Fruit fly (Drosophila melanogaster) whole organism, embryonic: ENCODE data around the gene Pgant2.
A peak's percentile ranks its signal among the peaks of the same experiment; 100 is the strongest.

ENCODE experiments used
- Antp ChIP-seq: fragments of 200-800 bp; sonication (Bioruptor generic); optimal IDR thresholded peaks from 3 replicates; lab custom pipeline; 2016; ENCODE audit warnings: missing biosample characterization, missing genetic modification characterization
- Asciz ChIP-seq: fragments of 200-800 bp; sonication (Bioruptor generic); optimal IDR thresholded peaks from 2 replicates; lab custom pipeline; 2017; ENCODE audit warnings: missing biosample characterization, mild to moderate bottlenecking, missing genetic modification characterization, missing genetic modification reagents
- Bgb ChIP-seq: fragments of 200-800 bp; sonication (Bioruptor generic); IDR thresholded peaks from 2 replicates; pipeline ENCODE4 v1.3.6; 2022; ENCODE audit warnings: missing biosample characterization, missing genetic modification characterization; ENCODE audit not compliant: partially characterized antibody
- BtbVII ChIP-seq: fragments of 200-800 bp; sonication (Bioruptor generic); optimal IDR thresholded peaks from 3 replicates; lab custom pipeline; 2017; ENCODE audit warnings: missing biosample characterization, mild to moderate bottlenecking, missing genetic modification characterization
- CG11398 ChIP-seq: fragments of 200-800 bp; sonication (Bioruptor generic); optimal IDR thresholded peaks from 2 replicates; lab custom pipeline; 2016; ENCODE audit warnings: missing biosample characterization, missing genetic modification characterization
- CG12071 ChIP-seq: fragments of 200-800 bp; sonication (Bioruptor generic); optimal IDR thresholded peaks from 3 replicates; lab custom pipeline; 2018; ENCODE audit warnings: missing biosample characterization, mild to moderate bottlenecking, missing genetic modification characterization
- CG12104 ChIP-seq: fragments of 200-800 bp; sonication (Bioruptor generic); optimal IDR thresholded peaks from 3 replicates; lab custom pipeline; 2016; ENCODE audit warnings: missing biosample characterization, missing genetic modification characterization
- CG14965 ChIP-seq: fragments of 200-800 bp; sonication (Bioruptor generic); optimal IDR thresholded peaks from 2 replicates; lab custom pipeline; 2016; ENCODE audit warnings: missing biosample characterization, missing genetic modification characterization, borderline replicate concordance
- CG15479 ChIP-seq: fragments of 200-800 bp; sonication (Bioruptor generic); optimal IDR thresholded peaks from 3 replicates; lab custom pipeline; 2019; ENCODE audit warnings: missing biosample characterization, mild to moderate bottlenecking, missing genetic modification characterization, moderate library complexity
- CG16779 ChIP-seq: fragments of 200-800 bp; sonication (Bioruptor generic); IDR thresholded peaks from 2 replicates; pipeline ENCODE4 v1.3.6; 2022; ENCODE audit warnings: missing biosample characterization, missing genetic modification characterization
- CG17186 ChIP-seq: fragments of 200-800 bp; sonication (Bioruptor generic); optimal IDR thresholded peaks from 3 replicates; lab custom pipeline; 2017; ENCODE audit warnings: missing biosample characterization, missing genetic modification reagents, missing genetic modification characterization
- CG2889 ChIP-seq: fragments of 200-800 bp; sonication (Bioruptor generic); IDR thresholded peaks from 3 replicates; pipeline ENCODE4 v1.3.6; 2022; ENCODE audit warnings: missing biosample characterization, missing genetic modification characterization
- CG3838 ChIP-seq: fragments of 200-800 bp; sonication (Bioruptor generic); optimal IDR thresholded peaks from 3 replicates; lab custom pipeline; 2016; ENCODE audit warnings: missing biosample characterization, missing genetic modification characterization
- CG4854 ChIP-seq: fragments of 200-800 bp; sonication (Bioruptor generic); optimal IDR thresholded peaks from 2 replicates; lab custom pipeline; 2016; ENCODE audit warnings: missing biosample characterization, missing genetic modification characterization, inconsistent platforms
- CG5245 ChIP-seq: fragments of 200-800 bp; sonication (Bioruptor generic); optimal IDR thresholded peaks from 3 replicates; lab custom pipeline; 2016; ENCODE audit warnings: missing biosample characterization, missing genetic modification characterization
- CG7963 ChIP-seq: fragments of 200-800 bp; sonication (Bioruptor generic); IDR thresholded peaks from 3 replicates; pipeline ENCODE4 v1.3.6; 2022; ENCODE audit warnings: missing biosample characterization, missing genetic modification characterization; ENCODE audit not compliant: partially characterized antibody
- CG8281 ChIP-seq: fragments of 200-800 bp; sonication (Bioruptor generic); optimal IDR thresholded peaks from 2 replicates; lab custom pipeline; 2018; ENCODE audit warnings: missing biosample characterization, mild to moderate bottlenecking, missing genetic modification characterization, moderate library complexity
- CG9876 ChIP-seq: fragments of 200-800 bp; sonication (Bioruptor generic); optimal IDR thresholded peaks from 2 replicates; lab custom pipeline; 2016; ENCODE audit warnings: missing biosample characterization, missing genetic modification characterization
- Doc3 ChIP-seq: fragments of 200-800 bp; sonication (Bioruptor generic); IDR thresholded peaks from 3 replicates; pipeline ENCODE4 v1.3.6; 2022; ENCODE audit warnings: missing biosample characterization, missing genetic modification characterization; ENCODE audit not compliant: partially characterized antibody
- Fer3 ChIP-seq: fragments of 200-800 bp; sonication (Bioruptor generic); optimal IDR thresholded peaks from 2 replicates; lab custom pipeline; 2018; ENCODE audit warnings: missing biosample characterization, mild to moderate bottlenecking, missing genetic modification characterization, moderate library complexity
- Gug ChIP-seq: fragments of 200-800 bp; sonication (Bioruptor generic); IDR thresholded peaks from 4 replicates; pipeline ENCODE4 v1.3.6; 2022; ENCODE audit warnings: missing biosample characterization, missing genetic modification characterization
- MESR4 ChIP-seq: fragments of 200-800 bp; sonication (Bioruptor generic); optimal IDR thresholded peaks from 2 replicates; lab custom pipeline; 2018; ENCODE audit warnings: missing biosample characterization, mild to moderate bottlenecking, missing genetic modification characterization, moderate library complexity
- NFAT ChIP-seq: fragments of 200-800 bp; sonication (Bioruptor generic); IDR thresholded peaks from 2 replicates; pipeline ENCODE4 v1.3.6; 2022; ENCODE audit warnings: missing biosample characterization, missing genetic modification characterization
- Nf-YC ChIP-seq: fragments of 200-800 bp; optimal IDR thresholded peaks from 3 replicates; lab custom pipeline; 2019; ENCODE audit warnings: missing biosample characterization, mild to moderate bottlenecking, missing genetic modification characterization, moderate library complexity
- Pdp1 ChIP-seq, 2 experiments: fragments of 200-800 bp; sonication (Bioruptor generic); optimal IDR thresholded peaks; 3 replicates each; lab custom pipeline; 2016; ENCODE audit warnings: missing biosample characterization in 2 of 2, missing genetic modification characterization in 2 of 2, mild to moderate bottlenecking in 1 of 2, moderate library complexity in 1 of 2
- Rx ChIP-seq: fragments of 200-800 bp; sonication (Bioruptor generic); IDR thresholded peaks from 2 replicates; pipeline ENCODE4 v1.3.6; 2022; ENCODE audit warnings: missing biosample characterization, missing genetic modification characterization
- Sox102F ChIP-seq: fragments of 200-800 bp; sonication (Bioruptor generic); optimal IDR thresholded peaks from 2 replicates; lab custom pipeline; 2018; ENCODE audit warnings: missing biosample characterization, mild to moderate bottlenecking, missing genetic modification characterization, moderate library complexity
- TFAM ChIP-seq: fragments of 200-800 bp; sonication (Bioruptor generic); optimal IDR thresholded peaks from 2 replicates; lab custom pipeline; 2017; ENCODE audit warnings: missing biosample characterization, missing genetic modification characterization, inconsistent platforms
- ap ChIP-seq: fragments of 200-800 bp; sonication (Bioruptor generic); IDR thresholded peaks from 2 replicates; pipeline ENCODE4 v1.3.6; 2022; ENCODE audit warnings: missing biosample characterization, missing genetic modification characterization
- bab2 ChIP-seq: fragments of 200-800 bp; sonication (Bioruptor generic); optimal IDR thresholded peaks from 2 replicates; lab custom pipeline; 2016; ENCODE audit warnings: missing biosample characterization, missing genetic modification characterization
- bbx ChIP-seq: fragments of 200-800 bp; sonication (Bioruptor generic); IDR thresholded peaks from 2 replicates; pipeline ENCODE4 v1.3.6; 2022; ENCODE audit warnings: missing biosample characterization, missing genetic modification characterization; ENCODE audit not compliant: partially characterized antibody
- bsh ChIP-seq, 2 experiments: fragments of 200-800 bp; sonication (Bioruptor generic); optimal IDR thresholded peaks; 2 replicates each; lab custom pipeline; 2017 to 2018; ENCODE audit warnings: mild to moderate bottlenecking in 2 of 2, missing biosample characterization in 2 of 2, missing genetic modification characterization in 2 of 2, moderate library complexity in 1 of 2
- btn ChIP-seq: fragments of 200-800 bp; sonication (Bioruptor generic); optimal IDR thresholded peaks from 2 replicates; lab custom pipeline; 2016; ENCODE audit warnings: missing biosample characterization, missing genetic modification characterization
- caup ChIP-seq: fragments of 200-800 bp; sonication (Bioruptor generic); optimal IDR thresholded peaks from 3 replicates; lab custom pipeline; 2017; ENCODE audit warnings: missing biosample characterization, mild to moderate bottlenecking, missing genetic modification characterization, moderate library complexity; ENCODE audit not compliant: severe bottlenecking
- cg ChIP-seq: fragments of 200-800 bp; sonication (Bioruptor generic); optimal IDR thresholded peaks from 3 replicates; lab custom pipeline; 2019; ENCODE audit warnings: missing biosample characterization, mild to moderate bottlenecking, missing genetic modification characterization, moderate library complexity
- ci ChIP-seq: fragments of 200-800 bp; sonication (Bioruptor generic); IDR thresholded peaks from 3 replicates; pipeline ENCODE4 v1.3.6; 2022; ENCODE audit warnings: missing biosample characterization, missing genetic modification characterization
- ewg ChIP-seq: fragments of 200-800 bp; sonication (Bioruptor generic); optimal IDR thresholded peaks from 3 replicates; lab custom pipeline; 2017; ENCODE audit warnings: mild to moderate bottlenecking, missing biosample characterization, missing genetic modification reagents, missing genetic modification characterization
- maf-S ChIP-seq: fragments of 200-800 bp; sonication (Bioruptor generic); optimal IDR thresholded peaks from 2 replicates; lab custom pipeline; 2016; ENCODE audit warnings: missing biosample characterization, missing genetic modification characterization
- mirr ChIP-seq: fragments of 200-800 bp; sonication (Bioruptor generic); optimal IDR thresholded peaks from 3 replicates; lab custom pipeline; 2018; ENCODE audit warnings: missing biosample characterization, mild to moderate bottlenecking, missing genetic modification characterization
- pan ChIP-seq, 4 experiments: fragments of >200 bp in 3 of 4; fragments of 200-800 bp in 1 of 4; sonication (Bioruptor generic) in 1 of 4; optimal IDR thresholded peaks in 3 of 4; IDR thresholded peaks in 1 of 4; 2 replicates each; pipeline versions ENCODE4 v1.3.6 to Lab custom; 2017 to 2022; ENCODE audit warnings: missing biosample characterization in 2 of 4, missing genetic modification characterization in 2 of 4, mixed read lengths in 1 of 4
- sc ChIP-seq, 3 experiments: fragments of >200 bp in 2 of 3; fragments of 200-800 bp in 1 of 3; sonication (Bioruptor generic) in 1 of 3; optimal IDR thresholded peaks; 2 replicates in 2 of 3; 3 replicates in 1 of 3; lab custom pipeline; 2017; ENCODE audit warnings: mild to moderate bottlenecking in 1 of 3, missing biosample characterization in 1 of 3, missing genetic modification characterization in 1 of 3, missing genetic modification reagents in 1 of 3
- slou ChIP-seq: fragments of 200-800 bp; sonication (Bioruptor generic); optimal IDR thresholded peaks from 3 replicates; lab custom pipeline; 2016; ENCODE audit warnings: missing biosample characterization, missing genetic modification characterization
- ssp ChIP-seq: fragments of 200-800 bp; sonication (Bioruptor generic); IDR thresholded peaks from 2 replicates; pipeline ENCODE4 v1.3.6; 2022; ENCODE audit warnings: missing biosample characterization, missing genetic modification characterization
- tgo ChIP-seq: fragments of 200-800 bp; sonication (Bioruptor generic); IDR thresholded peaks from 3 replicates; pipeline ENCODE4 v1.3.6; 2022; ENCODE audit warnings: missing biosample characterization, missing genetic modification characterization
- unc-4 ChIP-seq: fragments of 200-800 bp; sonication (Bioruptor generic); IDR thresholded peaks from 2 replicates; pipeline ENCODE4 v1.3.6; 2022; ENCODE audit warnings: missing biosample characterization, missing genetic modification characterization; ENCODE audit not compliant: partially characterized antibody
- zfh1 ChIP-seq: fragments of 200-800 bp; sonication (Bioruptor generic); IDR thresholded peaks from 3 replicates; pipeline ENCODE4 v1.3.6; 2022; ENCODE audit warnings: missing biosample characterization, missing genetic modification characterization

Gene Pgant2

dm6 chr2L:3354642-3355380 lies 71.7 kb downstream of the Pgant2 start, which contains the start of gene E23 (continued):
- TF ChIP-seq btn, result peak; percentile 77
- TF ChIP-seq CG7963 (GFP tag; lab: Robert Waterston, UW), result 0 out of 3 replicates have a peak, but pooled peaks have one; percentile 36
- TF ChIP-seq BtbVII (GFP tag; lab: Kevin White, UChicago), result peak; percentile 98
- TF ChIP-seq CG3838 (GFP tag; lab: Kevin White, UChicago), result peak; percentile 95
- TF ChIP-seq CG11398, result peak; percentile 79
- TF ChIP-seq zfh1 (GFP tag; lab: Robert Waterston, UW), result peak; percentile 98
- TF ChIP-seq Fer3 (tag; lab: Kevin White, UChicago), result peak; percentile 97
- TF ChIP-seq Sox102F (GFP tag; lab: Kevin White, UChicago), result peak; percentile 99
- TF ChIP-seq Pdp1 (GFP tag; optimal IDR thresholded peaks at IDR 0.05; lab: Kevin White, UChicago), result peak; percentile 93 to 96
- peak; percentile 95 for TF ChIP-seq CG2889
- no peak for TF ChIP-seq Doc3 (GFP tag; lab: Robert Waterston, UW)
- TF ChIP-seq CG15479 (GFP tag; lab: Kevin White, UChicago), result no peak
- TF ChIP-seq pan (optimal IDR thresholded peaks at IDR 0.05; lab: Kevin White, UChicago), result no peak
- peak in 1 of 2 experiments; percentile 98 for TF ChIP-seq pan (GFP tag; optimal IDR thresholded peaks at IDR 0.05 in 1 of 2, IDR thresholded peaks at IDR 0.05 in 1 of 2)
- TF ChIP-seq unc-4 (GFP tag; lab: Robert Waterston, UW), result peak; percentile 40; the same call in 1 of the 2 replicates
- peak; percentile 97 to 99 for TF ChIP-seq bsh (GFP tag; optimal IDR thresholded peaks at IDR 0.05; lab: Kevin White, UChicago)
- peak; percentile 94 for TF ChIP-seq CG16779 (GFP tag; lab: Robert Waterston, UW)
- TF ChIP-seq ap (GFP tag; lab: Robert Waterston, UW), result peak; percentile 95
- TF ChIP-seq MESR4 (GFP tag; lab: Kevin White, UChicago), result peak; percentile 68
- TF ChIP-seq ssp (GFP tag; lab: Robert Waterston, UW), result peak; percentile 93
- TF ChIP-seq CG9876 (GFP tag; lab: Kevin White, UChicago), result peak; percentile 91
- peak; percentile 93 for TF ChIP-seq bab2 (GFP tag; lab: Kevin White, UChicago)
- peak; percentile 82 for TF ChIP-seq CG17186 (GFP tag; lab: Kevin White, UChicago)
- TF ChIP-seq caup (GFP tag; lab: Kevin White, UChicago), result peak; percentile 98
- TF ChIP-seq Nf-YC, result peak; percentile 93
- TF ChIP-seq maf-S, result peak; percentile 93
- TF ChIP-seq CG14965, result peak; percentile 20
- TF ChIP-seq Asciz, result peak; percentile 99
- peak; percentile 92 for TF ChIP-seq CG8281 (tag; lab: Kevin White, UChicago)
- peak; percentile 96 for TF ChIP-seq CG4854 (GFP tag; lab: Kevin White, UChicago)
- TF ChIP-seq sc (optimal IDR thresholded peaks at IDR 0.05; lab: Kevin White, UChicago), result no peak
- peak; percentile 99 for TF ChIP-seq sc (GFP tag; optimal IDR thresholded peaks at IDR 0.05; lab: Kevin White, UChicago)
- peak; percentile 97 for TF ChIP-seq ci (GFP tag; lab: Robert Waterston, UW)
- peak; percentile 97 for TF ChIP-seq NFAT
- TF ChIP-seq ewg (GFP tag; lab: Kevin White, UChicago), result peak; percentile 98
- peak; percentile 97 for TF ChIP-seq Rx (GFP tag; lab: Robert Waterston, UW)
- TF ChIP-seq mirr (GFP tag; lab: Kevin White, UChicago), result peak; percentile 90
- peak; percentile 97 for TF ChIP-seq CG5245 (GFP tag; lab: Kevin White, UChicago)
- TF ChIP-seq bbx (GFP tag; lab: Robert Waterston, UW), result peak; percentile 69; the same call in 1 of the 2 replicates
- peak; percentile 99 for TF ChIP-seq tgo (GFP tag; lab: Robert Waterston, UW)
- TF ChIP-seq slou (GFP tag; lab: Kevin White, UChicago), result peak; percentile 96
- peak; percentile 97 for TF ChIP-seq Gug
- TF ChIP-seq cg (GFP tag; lab: Kevin White, UChicago), result peak; percentile 31
- TF ChIP-seq CG12104 (GFP tag; lab: Kevin White, UChicago), result peak; percentile 99
- peak; percentile 90 for TF ChIP-seq TFAM (GFP tag; lab: Kevin White, UChicago)
- TF ChIP-seq CG12071 (GFP tag; lab: Kevin White, UChicago), result peak; percentile 94
- TF ChIP-seq Antp, result peak; percentile 92
- TF ChIP-seq Bgb (GFP tag; lab: Robert Waterston, UW), result peak; percentile 78
